Worm (Caenorhabditis elegans): ENCODE measurements around the gene Y25C1A.2.

DNA sequence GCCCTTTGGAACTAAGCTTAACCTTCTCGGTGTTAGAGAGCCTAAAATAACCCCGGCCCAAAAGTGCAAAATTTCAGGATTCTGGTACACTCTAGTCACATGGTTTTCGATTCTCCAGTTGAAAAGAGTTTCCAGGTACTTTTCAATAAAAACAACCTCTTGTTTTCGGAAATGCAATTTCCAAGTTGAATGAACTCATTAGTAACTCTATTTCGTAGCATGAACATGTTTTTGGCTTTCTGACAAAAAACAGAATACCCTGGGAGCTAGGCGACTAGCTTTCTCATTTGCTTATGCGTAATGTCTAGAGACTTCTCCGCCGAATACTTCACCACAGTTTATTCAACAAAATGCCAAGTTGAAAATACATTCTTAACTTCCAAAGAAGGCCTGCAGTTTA is 10.8 kb downstream of the Y25C1A.2 start, which contains the start of gene srh-71:
- TF ChIP-seq ztf-25 (GFP tag; IDR thresholded peaks at IDR 0.05) (no peak), B0261.1 (tag; optimal IDR thresholded peaks at IDR 0.05) (no peak), cebp-1 (GFP tag; IDR thresholded peaks at IDR 0.05) (no peak), cebp-1 (tag; optimal IDR thresholded peaks at IDR 0.05) (no peak)
